Worm (Caenorhabditis elegans) whole organism, L1 larva: ENCODE data around the gene Y32F6B.1.

ENCODE experiments used
- ama-1 ChIP-seq: fragments of 150-350 bp; optimal IDR thresholded peaks from 2 replicates; lab custom pipeline; 2014
- elt-2 ChIP-seq: sonication (generic microtip); optimal IDR thresholded peaks from 2 replicates; lab custom pipeline; 2016; ENCODE audit warnings: missing genetic modification characterization, mild to moderate bottlenecking, inconsistent platforms, missing compliant biosample characterization, missing genetic modification reagents
- lin-35 ChIP-seq, 2 experiments: fragments of 150-350 bp; optimal IDR thresholded peaks; 2 replicates each; lab custom pipeline; 2014; ENCODE audit warnings: missing biosample characterization in 2 of 2, missing genetic modification characterization in 2 of 2, missing genetic modification reagents in 2 of 2
- nhr-28 ChIP-seq: fragments of 150-350 bp; optimal IDR thresholded peaks from 2 replicates; lab custom pipeline; 2014; ENCODE audit warnings: missing biosample characterization, missing genetic modification characterization
- snpc-4 ChIP-seq: fragments of 150-350 bp; optimal IDR thresholded peaks from 2 replicates; lab custom pipeline; 2014; ENCODE audit warnings: missing biosample characterization, missing genetic modification characterization
- tbx-2 ChIP-seq: sonication (generic microtip); optimal IDR thresholded peaks from 2 replicates; lab custom pipeline; 2016; ENCODE audit warnings: missing genetic modification characterization, missing compliant biosample characterization
- unc-62 ChIP-seq: fragments of 150-350 bp; optimal IDR thresholded peaks from 2 replicates; lab custom pipeline; 2014; ENCODE audit warnings: missing biosample characterization, missing genetic modification reagents, missing genetic modification characterization
- unc-86 ChIP-seq: sonication (generic microtip); optimal IDR thresholded peaks from 2 replicates; lab custom pipeline; 2016; ENCODE audit warnings: missing genetic modification characterization, missing compliant biosample characterization
- ztf-11 ChIP-seq, 2 experiments: sonication (generic microtip); optimal IDR thresholded peaks; 2 replicates each; lab custom pipeline; 2016 to 2017; ENCODE audit warnings: missing genetic modification characterization in 2 of 2, missing biosample characterization in 1 of 2, missing compliant biosample characterization in 1 of 2
- ztf-4 ChIP-seq: fragments of 150-350 bp; optimal IDR thresholded peaks from 2 replicates; lab custom pipeline; 2014; ENCODE audit warnings: missing biosample characterization, missing genetic modification characterization

DNA sequence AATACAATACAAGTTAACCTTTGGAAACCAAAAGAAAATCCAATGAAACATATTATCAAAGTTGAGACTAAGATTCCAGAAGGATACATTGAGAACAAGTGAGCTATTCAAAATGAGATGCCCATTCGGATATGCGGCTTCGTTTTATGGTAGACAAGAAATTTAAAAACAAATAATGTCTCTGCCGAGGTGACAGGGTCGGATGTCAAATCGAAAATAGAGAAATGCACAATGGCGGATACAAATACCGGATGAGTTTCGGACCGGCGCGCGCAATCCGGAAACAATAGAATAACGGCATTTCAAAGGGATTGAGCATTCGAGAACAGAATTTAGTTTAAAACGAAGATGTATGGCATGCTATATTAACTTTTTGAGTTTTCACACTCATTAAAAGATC, 21.3 kb downstream of the Y32F6B.1 start, which contains the start of gene F22E12.3:
- TF ChIP-seq lin-35 (GFP tag; optimal IDR thresholded peaks at IDR 0.05; lab: Kevin White, UChicago) (no peak), ztf-4 (tag; lab: Kevin White, UChicago) (no peak), ama-1 (no peak), unc-62 (GFP tag; lab: Kevin White, UChicago) (no peak), elt-2 (no peak), nhr-28 (no peak), tbx-2 (tag; lab: Kevin White, UChicago) (no peak), ztf-11 (tag; optimal IDR thresholded peaks at IDR 0.05; lab: Kevin White, UChicago) (no peak), snpc-4 (no peak), unc-86 (tag; lab: Kevin White, UChicago) (no peak)
